Fruit fly (Drosophila melanogaster) whole organism, embryonic: ENCODE measurements around the gene CG5171.

ENCODE experiments used
- Abd-B ChIP-seq: fragments of 200-800 bp; sonication (Bioruptor generic); optimal IDR thresholded peaks from 2 replicates; lab custom pipeline; 2018; ENCODE audit warnings: missing biosample characterization, mild to moderate bottlenecking, missing genetic modification characterization, moderate library complexity
- Atf-2 ChIP-seq: fragments of 200-800 bp; sonication (Bioruptor generic); optimal IDR thresholded peaks from 2 replicates; lab custom pipeline; 2016; ENCODE audit warnings: missing biosample characterization, missing genetic modification characterization
- CG10209 ChIP-seq: fragments of 200-800 bp; sonication (Bioruptor generic); optimal IDR thresholded peaks from 3 replicates; lab custom pipeline; 2017; ENCODE audit warnings: missing biosample characterization, mild to moderate bottlenecking, missing genetic modification characterization, missing genetic modification reagents
- CG10462 ChIP-seq: fragments of 200-800 bp; sonication (Bioruptor generic); optimal IDR thresholded peaks from 2 replicates; lab custom pipeline; 2016; ENCODE audit warnings: missing biosample characterization, missing genetic modification characterization
- CG11560 ChIP-seq: fragments of 200-800 bp; sonication (Bioruptor generic); IDR thresholded peaks from 3 replicates; pipeline ENCODE4 v1.3.6; 2022; ENCODE audit warnings: missing biosample characterization, missing genetic modification characterization
- CG15601 ChIP-seq: fragments of 200-800 bp; sonication (Bioruptor generic); optimal IDR thresholded peaks from 3 replicates; lab custom pipeline; 2019; ENCODE audit warnings: missing biosample characterization, mild to moderate bottlenecking, missing genetic modification characterization, moderate library complexity
- CG15696 ChIP-seq: fragments of 200-800 bp; sonication (Bioruptor generic); optimal IDR thresholded peaks from 2 replicates; lab custom pipeline; 2019; ENCODE audit warnings: missing biosample characterization, mild to moderate bottlenecking, missing genetic modification characterization, moderate library complexity
- CG16813 ChIP-seq: fragments of 200-800 bp; sonication (Bioruptor generic); IDR thresholded peaks from 3 replicates; pipeline ENCODE4 v1.3.6; 2022; ENCODE audit warnings: missing biosample characterization, missing genetic modification characterization; ENCODE audit not compliant: partially characterized antibody
- CG1832 ChIP-seq: fragments of 200-800 bp; sonication (Bioruptor generic); optimal IDR thresholded peaks from 2 replicates; lab custom pipeline; 2017; ENCODE audit warnings: missing biosample characterization, mild to moderate bottlenecking, missing genetic modification characterization, inconsistent platforms
- CG2116 ChIP-seq: fragments of 200-800 bp; sonication (Bioruptor generic); optimal IDR thresholded peaks from 3 replicates; lab custom pipeline; 2018; ENCODE audit warnings: missing biosample characterization, mild to moderate bottlenecking, missing genetic modification characterization
- CG2120 ChIP-seq: fragments of 200-800 bp; sonication (Bioruptor generic); optimal IDR thresholded peaks from 3 replicates; lab custom pipeline; 2016; ENCODE audit warnings: missing biosample characterization, missing genetic modification characterization
- CG2875 ChIP-seq: fragments of 200-800 bp; sonication (Bioruptor generic); optimal IDR thresholded peaks from 2 replicates; lab custom pipeline; 2017; ENCODE audit warnings: missing biosample characterization, mild to moderate bottlenecking, missing genetic modification characterization, missing genetic modification reagents
- CG2889 ChIP-seq: fragments of 200-800 bp; sonication (Bioruptor generic); IDR thresholded peaks from 3 replicates; pipeline ENCODE4 v1.3.6; 2022; ENCODE audit warnings: missing biosample characterization, missing genetic modification characterization
- CG3163 ChIP-seq: fragments of 200-800 bp; sonication (Bioruptor generic); optimal IDR thresholded peaks from 3 replicates; lab custom pipeline; 2016; ENCODE audit warnings: missing biosample characterization, missing genetic modification characterization
- CG32772 ChIP-seq: fragments of 200-800 bp; sonication (Bioruptor generic); IDR thresholded peaks from 2 replicates; pipeline ENCODE4 v1.3.6; 2022; ENCODE audit warnings: missing biosample characterization, missing genetic modification characterization
- CG3281 ChIP-seq: fragments of 200-800 bp; sonication (Bioruptor generic); optimal IDR thresholded peaks from 3 replicates; lab custom pipeline; 2017; ENCODE audit warnings: missing biosample characterization, mild to moderate bottlenecking, missing genetic modification characterization
- CG3407 ChIP-seq: fragments of 200-800 bp; sonication (Bioruptor generic); optimal IDR thresholded peaks from 2 replicates; lab custom pipeline; 2018; ENCODE audit warnings: missing biosample characterization, mild to moderate bottlenecking, missing genetic modification characterization
- CG34224 ChIP-seq: fragments of 200-800 bp; sonication (Bioruptor generic); IDR thresholded peaks from 3 replicates; pipeline ENCODE4 v1.3.6; 2022; ENCODE audit warnings: missing biosample characterization, missing genetic modification characterization; ENCODE audit not compliant: partially characterized antibody
- CG4282 ChIP-seq: fragments of 200-800 bp; sonication (Bioruptor generic); optimal IDR thresholded peaks from 2 replicates; lab custom pipeline; 2016; ENCODE audit warnings: missing biosample characterization, missing genetic modification characterization
- CG4707 ChIP-seq: fragments of 200-800 bp; sonication (Bioruptor generic); optimal IDR thresholded peaks from 2 replicates; lab custom pipeline; 2018; ENCODE audit warnings: missing biosample characterization, mild to moderate bottlenecking, missing genetic modification characterization, moderate library complexity
- CG4820 ChIP-seq: fragments of 200-800 bp; sonication (Bioruptor generic); optimal IDR thresholded peaks from 3 replicates; lab custom pipeline; 2016; ENCODE audit warnings: missing biosample characterization, missing genetic modification characterization
- CG5953 ChIP-seq: fragments of 200-800 bp; sonication (Bioruptor generic); IDR thresholded peaks from 2 replicates; pipeline ENCODE4 v1.3.6; 2022; ENCODE audit warnings: missing biosample characterization, missing genetic modification characterization
- CG6175 ChIP-seq: fragments of 200-800 bp; sonication (Bioruptor generic); IDR thresholded peaks from 3 replicates; pipeline ENCODE4 v1.3.6; 2022; ENCODE audit warnings: missing biosample characterization, missing genetic modification characterization
- CG7839 ChIP-seq: fragments of 200-800 bp; sonication (Bioruptor generic); optimal IDR thresholded peaks from 3 replicates; lab custom pipeline; 2018; ENCODE audit warnings: missing biosample characterization, mild to moderate bottlenecking, missing genetic modification characterization, moderate library complexity
- CG9215 ChIP-seq: fragments of 200-800 bp; sonication (Bioruptor generic); IDR thresholded peaks from 2 replicates; pipeline ENCODE4 v1.3.6; 2022; ENCODE audit warnings: missing biosample characterization, missing genetic modification characterization
- CG9817 ChIP-seq: fragments of 200-800 bp; sonication (Bioruptor generic); optimal IDR thresholded peaks from 2 replicates; lab custom pipeline; 2018; ENCODE audit warnings: missing biosample characterization, mild to moderate bottlenecking, missing genetic modification characterization, moderate library complexity
- CG9876 ChIP-seq: fragments of 200-800 bp; sonication (Bioruptor generic); optimal IDR thresholded peaks from 2 replicates; lab custom pipeline; 2016; ENCODE audit warnings: missing biosample characterization, missing genetic modification characterization
- CoRest ChIP-seq: fragments of 200-800 bp; sonication (Bioruptor generic); optimal IDR thresholded peaks from 3 replicates; lab custom pipeline; 2018; ENCODE audit warnings: missing biosample characterization, mild to moderate bottlenecking, missing genetic modification characterization, moderate library complexity
- Dll ChIP-seq: fragments of 200-800 bp; sonication (Bioruptor generic); IDR thresholded peaks from 4 replicates; pipeline ENCODE4 v1.3.6; 2022; ENCODE audit warnings: missing biosample characterization, missing genetic modification characterization; ENCODE audit not compliant: partially characterized antibody
- Drgx ChIP-seq: fragments of 200-800 bp; sonication (Bioruptor generic); IDR thresholded peaks from 2 replicates; pipeline ENCODE4 v1.3.6; 2022; ENCODE audit warnings: missing biosample characterization, missing genetic modification characterization
- Fer1 ChIP-seq: fragments of 200-800 bp; sonication (Bioruptor generic); optimal IDR thresholded peaks from 2 replicates; lab custom pipeline; 2017; ENCODE audit warnings: missing biosample characterization, mild to moderate bottlenecking, missing genetic modification characterization
- Med ChIP-seq: fragments of 200-800 bp; sonication (Bioruptor generic); peaks from one replicate; lab custom pipeline; 2016; ENCODE audit warnings: missing biosample characterization, missing genetic modification characterization, mild to moderate bottlenecking, inconsistent platforms, moderate library complexity
- Mes4 ChIP-seq: fragments of 200-800 bp; sonication (Bioruptor generic); optimal IDR thresholded peaks from 2 replicates; lab custom pipeline; 2016; ENCODE audit warnings: missing biosample characterization, missing genetic modification characterization
- Optix ChIP-seq: fragments of 200-800 bp; sonication (Bioruptor generic); IDR thresholded peaks from 3 replicates; pipeline ENCODE4 v1.3.6; 2022; ENCODE audit warnings: missing biosample characterization, missing genetic modification characterization
- Sry-β ChIP-seq: fragments of 200-800 bp; sonication (Bioruptor generic); optimal IDR thresholded peaks from 2 replicates; lab custom pipeline; 2018; ENCODE audit warnings: missing biosample characterization, mild to moderate bottlenecking, missing genetic modification characterization, moderate library complexity
- Ssrp ChIP-seq: fragments of 200-800 bp; sonication (Bioruptor generic); optimal IDR thresholded peaks from 2 replicates; lab custom pipeline; 2018; ENCODE audit warnings: missing biosample characterization, mild to moderate bottlenecking, missing genetic modification characterization, moderate library complexity
- cato ChIP-seq: fragments of 200-800 bp; sonication (Bioruptor generic); optimal IDR thresholded peaks from 2 replicates; lab custom pipeline; 2016; ENCODE audit warnings: missing biosample characterization, missing genetic modification characterization, borderline replicate concordance
- chm ChIP-seq: fragments of 200-800 bp; sonication (Bioruptor generic); IDR thresholded peaks from 2 replicates; pipeline ENCODE4 v1.3.6; 2022; ENCODE audit warnings: missing biosample characterization, missing genetic modification characterization
- da ChIP-seq: fragments of 200-800 bp; sonication (Bioruptor generic); optimal IDR thresholded peaks from 2 replicates; lab custom pipeline; 2016; ENCODE audit warnings: missing biosample characterization, missing genetic modification characterization
- dpn ChIP-seq, 2 experiments: fragments of 200-800 bp; sonication (Bioruptor generic); optimal IDR thresholded peaks; 3 replicates each; lab custom pipeline; 2016; ENCODE audit warnings: missing biosample characterization in 2 of 2, missing genetic modification characterization in 2 of 2
- en ChIP-seq: fragments of 200-800 bp; sonication (Bioruptor generic); optimal IDR thresholded peaks from 2 replicates; lab custom pipeline; 2016; ENCODE audit warnings: missing biosample characterization, missing genetic modification characterization
- hbn ChIP-seq: fragments of 200-800 bp; sonication (Bioruptor generic); IDR thresholded peaks from 2 replicates; pipeline ENCODE4 v1.3.6; 2022; ENCODE audit warnings: missing biosample characterization, missing genetic modification characterization; ENCODE audit not compliant: partially characterized antibody
- knrl ChIP-seq: fragments of 200-800 bp; sonication (Bioruptor generic); IDR thresholded peaks from 3 replicates; pipeline ENCODE4 v1.3.6; 2022; ENCODE audit warnings: missing biosample characterization, missing genetic modification characterization; ENCODE audit not compliant: partially characterized antibody
- lmd ChIP-seq: fragments of 200-800 bp; sonication (Bioruptor generic); IDR thresholded peaks from 2 replicates; pipeline ENCODE4 v1.3.6; 2022; ENCODE audit warnings: missing biosample characterization, missing genetic modification characterization
- maf-S ChIP-seq: fragments of 200-800 bp; sonication (Bioruptor generic); optimal IDR thresholded peaks from 2 replicates; lab custom pipeline; 2016; ENCODE audit warnings: missing biosample characterization, missing genetic modification characterization
- mirr ChIP-seq: fragments of 200-800 bp; sonication (Bioruptor generic); optimal IDR thresholded peaks from 3 replicates; lab custom pipeline; 2018; ENCODE audit warnings: missing biosample characterization, mild to moderate bottlenecking, missing genetic modification characterization
- oc ChIP-seq: fragments of 200-800 bp; sonication (Bioruptor generic); optimal IDR thresholded peaks from 2 replicates; lab custom pipeline; 2018; ENCODE audit warnings: missing biosample characterization, mild to moderate bottlenecking, missing genetic modification characterization, moderate library complexity
- shn ChIP-seq: fragments of 200-800 bp; sonication (Bioruptor generic); optimal IDR thresholded peaks from 3 replicates; lab custom pipeline; 2016; ENCODE audit warnings: missing biosample characterization, missing genetic modification characterization
- sisA ChIP-seq: fragments of 200-800 bp; sonication (Bioruptor generic); IDR thresholded peaks from 2 replicates; pipeline ENCODE4 v1.3.6; 2022; ENCODE audit warnings: missing biosample characterization, missing genetic modification characterization
- ssp ChIP-seq: fragments of 200-800 bp; sonication (Bioruptor generic); IDR thresholded peaks from 2 replicates; pipeline ENCODE4 v1.3.6; 2022; ENCODE audit warnings: missing biosample characterization, missing genetic modification characterization
- sug ChIP-seq: fragments of 200-800 bp; optimal IDR thresholded peaks from 2 replicates; lab custom pipeline; 2019; ENCODE audit warnings: missing biosample characterization, mild to moderate bottlenecking, missing genetic modification characterization, moderate library complexity
- usp ChIP-seq: fragments of >200 bp; optimal IDR thresholded peaks from 2 replicates; lab custom pipeline; 2017; ENCODE audit warnings: missing biosample characterization, missing genetic modification characterization
- z ChIP-seq: fragments of 200-800 bp; sonication (Bioruptor generic); IDR thresholded peaks from 3 replicates; pipeline ENCODE4 v1.3.6; 2022; ENCODE audit warnings: missing biosample characterization, missing genetic modification characterization

The CG5171 gene

dm6 chr2L:7395813-7396212, 5.3 kb upstream of the CG5171 start (continued):
- TF ChIP-seq CG4707 (GFP tag; lab: Kevin White, UChicago) = no peak
- TF ChIP-seq Optix = no peak
- peak in 1 of 2 experiments; percentile 44 for TF ChIP-seq dpn (GFP tag; optimal IDR thresholded peaks at IDR 0.05; lab: Kevin White, UChicago)
- TF ChIP-seq Med (GFP tag; lab: Kevin White, UChicago) = peak; percentile 2
- TF ChIP-seq Sry-β (GFP tag; lab: Kevin White, UChicago) = no peak
- no peak for TF ChIP-seq hbn (GFP tag; lab: Robert Waterston, UW)
- TF ChIP-seq Mes4 (GFP tag; lab: Kevin White, UChicago) = no peak
- TF ChIP-seq CG32772 (GFP tag; lab: Robert Waterston, UW) = no peak
- TF ChIP-seq Atf-2 (GFP tag; lab: Kevin White, UChicago) = no peak
- TF ChIP-seq z = no peak
- TF ChIP-seq CG34224 (GFP tag; lab: Robert Waterston, UW) = no peak
- TF ChIP-seq sisA = peak; percentile 52; the same call in 1 of the 2 replicates
- TF ChIP-seq CG15601 (tag; lab: Kevin White, UChicago) = peak; percentile 22
- TF ChIP-seq usp (GFP tag; lab: Kevin White, UChicago) = no peak
- peak; percentile 68 for TF ChIP-seq lmd
- peak; percentile 23 for TF ChIP-seq sug (tag; lab: Kevin White, UChicago)
- TF ChIP-seq knrl (GFP tag; lab: Robert Waterston, UW) = no peak
- no peak for TF ChIP-seq Drgx (GFP tag; lab: Robert Waterston, UW)
- TF ChIP-seq CG3281 = peak; percentile 54
- TF ChIP-seq CG9215 = no peak
- no peak for TF ChIP-seq mirr (GFP tag; lab: Kevin White, UChicago)
- peak; percentile 54 for TF ChIP-seq CG9817 (tag; lab: Kevin White, UChicago)
- TF ChIP-seq CG2116 (GFP tag; lab: Kevin White, UChicago) = no peak
- no peak for TF ChIP-seq CG6175 (GFP tag; lab: Robert Waterston, UW)
- no peak for TF ChIP-seq shn
- no peak for TF ChIP-seq CG2889 (GFP tag; lab: Robert Waterston, UW)
- no peak for TF ChIP-seq en (GFP tag; lab: Kevin White, UChicago)
- TF ChIP-seq da (GFP tag; lab: Kevin White, UChicago) = no peak
- no peak for TF ChIP-seq CG11560 (tag; lab: Robert Waterston, UW)
- no peak for TF ChIP-seq maf-S (GFP tag; lab: Kevin White, UChicago)
- TF ChIP-seq CG10462 = no peak
- peak; percentile 52 for TF ChIP-seq oc (tag; lab: Kevin White, UChicago)
- no peak for TF ChIP-seq chm
- no peak for TF ChIP-seq CG15696 (tag; lab: Kevin White, UChicago)
- TF ChIP-seq CG7839 = peak; percentile 75
- no peak for TF ChIP-seq ssp
- TF ChIP-seq Dll (GFP tag; lab: Robert Waterston, UW) = no peak
- TF ChIP-seq, all 482 proteins: peak for 165

dm6 chr2L:7396962-7397361, 4.2 kb upstream of the CG5171 start:
- TF ChIP-seq CG3163 (no peak), CG16813 (GFP tag; lab: Robert Waterston, UW) (no peak), CG4820 (GFP tag; lab: Kevin White, UChicago) (peak; percentile 18), CG5953 (GFP tag; lab: Robert Waterston, UW) (peak; percentile 54), CG10209 (peak; percentile 64), CG9876 (peak; percentile 5), CG32772 (GFP tag; lab: Robert Waterston, UW) (peak; percentile 65), CoRest (peak; percentile 56), CG2875 (GFP tag; lab: Kevin White, UChicago) (peak; percentile 42), CG3407 (GFP tag; lab: Kevin White, UChicago) (peak; percentile 17), cato (GFP tag; lab: Kevin White, UChicago) (no peak), Abd-B (GFP tag; lab: Kevin White, UChicago) (peak; percentile 73), CG2120 (peak; percentile 79), Ssrp (tag; lab: Kevin White, UChicago) (peak; percentile 52), CG4282 (no peak), Fer1 (GFP tag; lab: Kevin White, UChicago) (peak; percentile 79), CG1832 (GFP tag; lab: Kevin White, UChicago) (no peak)
